Worm (Caenorhabditis elegans) whole organism, midembryonic: ENCODE results near the gene Y39A1A.17.

Experiments
- flt-1 ChIP-seq: fragments of 200-800 bp; sonication (Bioruptor generic); IDR thresholded peaks from 2 replicates; pipeline ENCODE4 v1.3.6; 2022; ENCODE audit warnings: missing genetic modification characterization, missing compliant biosample characterization
- klf-2 ChIP-seq: fragments of 200-800 bp; sonication (Bioruptor generic); conservative IDR thresholded peaks from 2 replicates; pipeline ENCODE4 v1.3.6; 2022; ENCODE audit warnings: missing genetic modification reagents, missing genetic modification characterization, missing compliant biosample characterization
- med-1 ChIP-seq: sonication (generic microtip); optimal IDR thresholded peaks from 2 replicates; lab custom pipeline; 2017; ENCODE audit warnings: missing genetic modification characterization, mild to moderate bottlenecking, missing compliant biosample characterization, antibody characterized with exemption, missing genetic modification reagents; ENCODE audit not compliant: insufficient read depth
- tab-1 ChIP-seq: fragments of 200-800 bp; sonication (Bioruptor generic); IDR thresholded peaks from 2 replicates; pipeline ENCODE4 v1.3.6; 2022; ENCODE audit warnings: missing genetic modification characterization, missing compliant biosample characterization
- ztf-29 ChIP-seq: fragments of 200-800 bp; sonication (Bioruptor generic); IDR thresholded peaks from 2 replicates; pipeline ENCODE4 v1.3.6; 2022; ENCODE audit warnings: missing genetic modification reagents, missing genetic modification characterization, missing compliant biosample characterization

DNA sequence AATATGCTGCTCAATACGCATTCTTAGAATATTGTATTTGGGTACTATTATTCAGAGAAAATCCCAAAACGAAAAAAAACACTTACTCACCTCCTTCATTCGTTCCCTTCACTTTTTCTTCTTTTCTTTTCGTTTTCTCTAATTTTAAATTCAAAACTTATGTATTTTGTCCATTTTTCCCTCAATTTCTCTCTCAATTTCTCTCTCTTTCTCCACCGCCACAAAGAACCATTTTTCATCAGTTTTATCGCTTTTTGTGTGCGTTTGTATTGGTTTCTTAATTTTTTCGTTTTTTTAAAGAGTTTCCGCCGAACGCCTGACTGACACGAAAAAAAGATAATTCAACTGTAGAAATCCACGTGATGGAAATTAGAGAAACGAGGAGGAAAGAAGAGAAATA, 36.2 kb downstream of the Y39A1A.17 start, which contains the start of gene cnt-2:
- TF ChIP-seq flt-1 (GFP tag; lab: Robert Waterston, UW), result no peak
- no peak for TF ChIP-seq med-1 (GFP tag; lab: Kevin White, UChicago)
- TF ChIP-seq ztf-29 (GFP tag; lab: Robert Waterston, UW), result no peak
- TF ChIP-seq tab-1 (GFP tag; lab: Robert Waterston, UW), result no peak
- TF ChIP-seq klf-2 (GFP tag; lab: Robert Waterston, UW), result no peak
